Fruit fly (Drosophila melanogaster) Kc167 (cell line): ENCODE data around the gene ClC-c.

ENCODE experiments used
- Sin3A ChIP-seq: fragments of >200 bp; optimal IDR thresholded peaks from 2 replicates; lab custom pipeline; 2018; ENCODE audit warnings: missing external identifiers
- h ChIP-seq: fragments of >200 bp; optimal IDR thresholded peaks from 3 replicates; lab custom pipeline; 2018; ENCODE audit warnings: missing external identifiers
- psq ChIP-seq: fragments of >200 bp; optimal IDR thresholded peaks from 2 replicates; lab custom pipeline; 2017; ENCODE audit warnings: missing external identifiers
- ttk ChIP-seq: sonication (Bioruptor generic); optimal IDR thresholded peaks from 2 replicates; lab custom pipeline; 2017; ENCODE audit warnings: missing external identifiers

dm6 chr3L:16045083-16045830 is 45.0 kb upstream of the ClC-c start:
- TF ChIP-seq h (lab: Kevin White, UChicago) (no peak), psq (lab: Kevin White, UChicago) (no peak), Sin3A (no peak), ttk (lab: Kevin White, UChicago) (no peak)
